Worm (Caenorhabditis elegans): ENCODE data around the gene nstp-2.
"Not testable (repeated sequence)": the region's sequence is repeated elsewhere in the genome, so short reads cannot be mapped to it uniquely, and the experiment has no call there.

Gene nstp-2

ce11 chrIV:6613296-6613695 lies 7.3 kb upstream of the nstp-2 start, which contains the start of gene drh-1:
TSS of gene drh-1 (minus strand) at chrIV:6613353.
- no peak for TF ChIP-seq unc-62 (GFP tag; optimal IDR thresholded peaks at IDR 0.05)

- TF ChIP-seq unc-62 (GFP tag; optimal IDR thresholded peaks at IDR 0.05) = no peak
Observed at ce11 chrIV:6607059-6607458, 1.1 kb upstream of the nstp-2 start.

DNA sequence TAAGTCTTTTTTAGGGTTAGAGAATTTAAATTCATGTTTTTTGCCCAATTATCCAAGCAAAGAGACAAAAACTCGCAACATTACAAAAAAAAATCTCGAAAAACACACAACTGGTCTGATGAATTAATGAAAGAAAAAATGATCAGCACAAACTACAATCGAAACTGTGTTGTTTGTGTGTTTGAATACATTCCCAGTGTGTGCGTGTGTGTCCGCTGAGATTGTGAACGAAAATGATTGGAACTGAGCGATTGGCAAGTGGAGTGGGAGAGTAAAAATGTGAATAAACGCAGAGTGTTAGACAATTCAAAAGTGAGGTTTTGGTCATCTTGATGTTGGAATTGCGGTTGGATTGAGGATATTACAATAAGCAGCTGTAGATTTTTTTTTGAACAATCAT lies 599 bp upstream of the nstp-2 start:
- no peak for TF ChIP-seq unc-62 (GFP tag; optimal IDR thresholded peaks at IDR 0.05)

DNA sequence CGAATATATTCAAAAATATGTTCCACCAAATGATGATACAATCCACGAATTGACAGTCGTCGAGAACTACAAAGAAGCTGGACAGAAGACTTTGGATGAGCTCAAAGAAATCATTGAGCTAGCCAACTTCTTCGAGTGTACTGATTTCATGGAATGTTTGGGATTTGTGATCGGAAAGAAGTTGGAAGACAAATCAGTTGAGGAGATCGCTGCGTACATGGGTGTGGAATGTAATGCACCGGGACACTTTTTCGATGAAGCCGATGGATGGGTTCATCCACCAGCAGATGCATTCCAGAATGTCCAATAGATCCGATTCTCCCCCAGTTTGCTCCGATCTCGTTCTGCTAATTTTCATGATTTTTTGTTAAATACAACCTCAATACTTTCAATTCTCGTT lies 2.4 kb downstream of the nstp-2 start:
- TF ChIP-seq unc-62 (GFP tag; optimal IDR thresholded peaks at IDR 0.05) = no peak

DNA sequence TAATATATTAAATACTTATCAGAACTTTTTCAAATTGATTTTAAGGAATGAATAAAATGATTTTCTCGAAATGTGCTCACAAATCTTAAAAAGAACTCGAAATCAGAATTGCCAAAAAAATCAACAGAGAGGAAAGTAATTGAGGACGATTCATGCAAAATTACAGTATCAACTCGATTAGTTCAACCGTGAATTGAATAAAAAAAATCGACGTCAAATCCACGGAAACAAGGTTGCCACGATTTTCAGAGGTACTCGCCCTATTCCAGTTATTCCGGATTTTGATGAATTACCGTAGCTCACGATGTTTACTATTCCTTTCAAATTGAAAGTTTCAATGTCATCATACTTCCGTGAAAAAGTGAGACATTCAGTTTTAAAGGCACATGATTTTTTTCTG lies 3.6 kb downstream of the nstp-2 start, which contains the start of gene F15B10.3:
Gene F15B10.3, plus strand, starts transcription at position 301 of the 400 bp plus-strand sequence.
- no peak for TF ChIP-seq unc-62 (GFP tag; optimal IDR thresholded peaks at IDR 0.05)

DNA sequence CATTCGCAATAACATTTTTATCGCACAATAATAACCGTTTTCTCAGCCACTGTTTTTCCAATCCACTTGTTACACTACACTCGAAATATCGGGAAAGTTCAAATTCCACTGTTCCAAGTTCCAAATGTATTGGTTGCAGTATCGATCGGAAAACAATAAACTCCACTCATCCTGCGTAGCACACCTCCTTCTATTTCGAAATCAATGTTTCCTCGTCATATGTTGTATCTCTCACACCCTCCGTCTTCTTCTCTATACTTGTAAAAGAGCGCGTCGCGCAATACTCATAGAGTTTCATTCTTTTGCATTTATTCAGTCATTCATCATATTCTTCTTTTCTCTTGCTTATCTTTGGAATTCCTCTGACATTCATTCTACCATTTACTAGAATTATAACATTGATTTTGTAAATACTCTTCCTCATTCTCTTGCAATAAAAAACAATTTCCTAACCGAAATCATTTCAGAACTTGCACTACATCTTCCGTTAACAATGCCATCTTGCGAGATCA lies 4.7 kb downstream of the nstp-2 start, which contains the start of gene sup-36:
Gene sup-36, plus strand, starts transcription at position 462 of the 512 bp plus-strand sequence.
- TF ChIP-seq unc-62 (GFP tag; optimal IDR thresholded peaks at IDR 0.05) = no peak

ce11 chrIV:6599447-6599846 lies 6.5 kb downstream of the nstp-2 start, which contains the start of gene F38A5.8:
TSS of gene F38A5.8 (plus strand) at chrIV:6599747.
- TF ChIP-seq unc-62 (GFP tag; optimal IDR thresholded peaks at IDR 0.05) = no peak

DNA sequence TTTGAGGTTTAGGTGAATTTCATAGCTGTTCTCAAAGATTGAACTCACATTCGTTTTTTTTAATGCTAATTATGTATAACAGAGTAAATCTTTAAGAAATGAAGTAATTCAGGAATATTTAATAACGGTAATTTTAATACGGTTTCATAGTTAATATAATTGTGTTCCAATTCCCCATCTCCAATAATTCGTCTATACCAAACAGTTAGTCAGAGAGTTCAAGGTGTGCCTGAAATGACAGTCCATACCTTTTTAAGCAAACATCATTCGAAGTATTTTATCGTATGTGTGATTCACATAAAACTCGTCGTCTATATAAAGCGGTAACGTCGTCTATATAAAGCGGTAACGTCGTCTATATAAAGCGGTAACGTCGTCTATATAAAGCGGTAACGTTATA lies 7.2 kb downstream of the nstp-2 start, which contains the start of gene nspb-5:
Gene nspb-5, plus strand, starts transcription at position 301 of the 400 bp plus-strand sequence.
- not testable (repeated sequence) for TF ChIP-seq unc-62 (GFP tag; optimal IDR thresholded peaks at IDR 0.05)

ce11 chrIV:6597918-6598317 lies 8.1 kb downstream of the nstp-2 start, which contains the start of gene nspb-4:
TSS of gene nspb-4 (plus strand) at chrIV:6598218.
- not testable (repeated sequence) for TF ChIP-seq unc-62 (GFP tag; optimal IDR thresholded peaks at IDR 0.05)

ce11 chrIV:6597298-6597697 lies 8.7 kb downstream of the nstp-2 start, which contains the start of gene F38A5.6:
TSS of gene F38A5.6 (minus strand) at chrIV:6597398.
- no peak for TF ChIP-seq unc-62 (GFP tag; optimal IDR thresholded peaks at IDR 0.05)

DNA sequence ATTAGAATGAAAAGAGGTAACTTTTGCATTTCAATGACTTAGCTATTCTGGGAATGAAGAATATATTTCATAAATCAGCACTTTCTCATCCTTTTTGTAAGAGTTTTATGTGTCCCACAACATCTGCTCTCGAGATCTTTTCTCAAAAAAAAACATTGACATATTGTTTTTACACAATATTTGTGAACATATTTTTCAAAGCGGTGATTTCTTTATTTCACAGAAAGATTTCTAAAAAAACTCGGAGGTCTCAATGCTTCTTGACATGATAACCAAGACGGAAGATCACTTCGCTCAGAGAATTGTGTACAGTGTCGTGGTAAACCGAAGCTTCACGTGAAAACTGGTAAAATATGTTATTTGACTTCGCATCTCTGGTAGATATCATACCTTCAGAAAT lies 10.1 kb downstream of the nstp-2 start, which contains the start of gene F38A5.22:
Gene F38A5.22, minus strand, starts transcription at position 29 of the 400 bp plus-strand sequence.
- no peak for TF ChIP-seq unc-62 (GFP tag; optimal IDR thresholded peaks at IDR 0.05)

ce11 chrIV:6594871-6595270 lies 11.1 kb downstream of the nstp-2 start, which contains the start of gene nspb-3:
TSS of gene nspb-3 (minus strand) at chrIV:6594971.
- TF ChIP-seq unc-62 (GFP tag; optimal IDR thresholded peaks at IDR 0.05) = not testable (repeated sequence)

DNA sequence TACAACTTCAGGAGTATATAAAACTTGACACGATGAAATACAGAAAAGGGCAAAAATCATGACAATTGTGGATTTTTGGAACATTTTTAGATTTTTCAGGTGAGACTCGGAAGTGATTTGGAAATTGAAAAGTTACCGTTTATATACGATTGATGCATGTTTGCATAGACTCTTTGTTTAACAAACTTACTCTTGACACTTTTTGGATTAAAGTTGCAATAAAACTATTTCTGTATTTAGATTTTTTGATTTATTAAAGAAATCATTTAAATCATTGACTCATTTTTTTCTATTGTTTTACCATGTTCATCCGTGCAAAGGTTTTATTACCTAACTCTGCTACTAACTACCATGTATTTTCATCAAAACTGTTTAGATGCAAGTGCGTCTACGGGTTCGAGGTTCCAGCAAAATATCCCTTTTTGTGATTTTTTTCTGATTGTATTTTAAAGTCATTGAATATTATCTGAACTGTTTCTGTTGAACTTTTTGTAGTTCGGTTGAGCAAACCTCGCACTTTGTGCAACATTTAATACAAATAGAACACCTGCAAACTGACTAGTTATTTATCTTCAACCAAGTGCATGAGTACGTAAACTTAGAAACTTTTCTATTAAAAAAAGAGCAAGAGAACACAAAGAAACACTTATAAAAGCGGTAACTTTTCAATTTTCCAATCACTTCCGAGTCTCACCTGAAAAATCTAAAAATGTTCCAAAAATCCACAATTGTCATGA lies 14.8 kb downstream of the nstp-2 start, which contains the start of the genes nspb-1 and nspb-2:
Gene nspb-1, minus strand, starts transcription at position 101 of the 737 bp plus-strand sequence.
Gene nspb-2, plus strand, starts transcription at position 687 of the 737 bp plus-strand sequence.
- TF ChIP-seq unc-62 (GFP tag; optimal IDR thresholded peaks at IDR 0.05) = not testable (repeated sequence)

DNA sequence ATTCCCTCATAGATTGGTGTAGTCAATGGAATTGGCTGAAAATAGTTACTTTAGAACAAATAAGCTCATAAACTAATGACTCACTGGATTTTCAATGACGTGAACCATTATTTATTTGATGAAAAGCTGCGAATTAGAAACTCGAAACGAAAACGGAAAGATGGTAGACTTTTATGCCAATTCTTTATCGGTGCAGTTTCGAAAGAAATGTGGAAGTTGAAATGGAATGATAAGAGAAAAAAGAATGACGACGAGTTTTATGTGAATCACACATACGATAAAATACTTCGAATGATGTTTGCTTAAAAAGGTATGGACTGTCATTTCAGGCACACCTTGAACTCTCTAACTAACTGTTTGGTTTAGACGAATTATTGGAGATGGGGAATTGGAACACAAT lies 16.0 kb downstream of the nstp-2 start, which contains the start of the genes lec-11 and irld-7:
Gene lec-11, minus strand, starts transcription at position 126 of the 400 bp plus-strand sequence.
Gene irld-7, plus strand, starts transcription at position 332 of the 400 bp plus-strand sequence.
- no peak for TF ChIP-seq unc-62 (GFP tag; optimal IDR thresholded peaks at IDR 0.05)

DNA sequence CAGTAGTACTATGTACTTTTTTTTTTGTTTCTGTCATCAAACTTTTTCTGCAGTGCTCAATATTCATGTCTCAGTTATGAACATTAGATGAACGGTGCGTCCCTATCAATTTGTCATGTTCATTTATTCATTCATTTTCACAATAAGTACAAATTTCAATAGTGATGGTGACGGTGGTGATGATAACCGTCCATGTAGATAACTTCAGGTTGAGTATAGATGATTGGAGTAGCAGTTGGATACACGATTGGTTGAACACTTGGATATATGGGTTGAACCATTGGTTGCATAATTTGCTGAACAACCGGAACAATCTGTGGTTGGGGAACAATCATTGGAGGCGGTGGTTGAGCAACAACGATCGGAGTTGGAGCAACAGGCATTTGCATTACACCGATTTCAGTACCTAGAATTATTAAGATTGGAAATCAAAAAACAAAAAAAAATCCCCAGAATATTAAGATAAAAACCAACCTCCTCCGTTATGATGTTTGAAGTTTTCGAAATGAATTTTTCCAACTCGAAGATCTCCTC lies 17.8 kb downstream of the nstp-2 start:
- TF ChIP-seq unc-62 (GFP tag; optimal IDR thresholded peaks at IDR 0.05) = no peak

- no peak for TF ChIP-seq unc-62 (GFP tag; optimal IDR thresholded peaks at IDR 0.05)
Observed at ce11 chrIV:6585397-6585921, 20.5 kb downstream of the nstp-2 start, which contains the start of the genes F38A5.2 and dnj-11. TSS of gene F38A5.2 (minus strand) at chrIV:6585400. TSS of gene dnj-11 (plus strand) at chrIV:6585871.

Measured in whole organism, dauer.